Fruit fly (Drosophila melanogaster) whole organism, embryonic: ENCODE data around the gene Hacd1.

Source experiments
- Bgb ChIP-seq: fragments of 200-800 bp; sonication (Bioruptor generic); IDR thresholded peaks from 2 replicates; pipeline ENCODE4 v1.3.6; 2022; ENCODE audit warnings: missing biosample characterization, missing genetic modification characterization; ENCODE audit not compliant: partially characterized antibody
- CG10267 ChIP-seq: fragments of 200-800 bp; sonication (Bioruptor generic); optimal IDR thresholded peaks from 2 replicates; lab custom pipeline; 2018; ENCODE audit warnings: missing biosample characterization, mild to moderate bottlenecking, missing genetic modification characterization, moderate library complexity
- CG13287 ChIP-seq: fragments of 200-800 bp; sonication (Bioruptor generic); IDR thresholded peaks from 2 replicates; pipeline ENCODE4 v1.3.6; 2022; ENCODE audit warnings: missing biosample characterization, missing genetic modification characterization; ENCODE audit not compliant: partially characterized antibody
- CG13624 ChIP-seq: fragments of 200-800 bp; sonication (Bioruptor generic); optimal IDR thresholded peaks from 2 replicates; lab custom pipeline; 2016; ENCODE audit warnings: missing biosample characterization, missing genetic modification characterization
- CG14441 ChIP-seq: fragments of 200-800 bp; sonication (Bioruptor generic); IDR thresholded peaks from 2 replicates; pipeline ENCODE4 v1.3.6; 2022; ENCODE audit warnings: missing biosample characterization, missing genetic modification characterization
- CG14710 ChIP-seq: fragments of 200-800 bp; sonication (Bioruptor generic); optimal IDR thresholded peaks from 3 replicates; lab custom pipeline; 2019; ENCODE audit warnings: missing biosample characterization, mild to moderate bottlenecking, missing genetic modification characterization, moderate library complexity
- CG16863 ChIP-seq: fragments of 200-800 bp; sonication (Bioruptor generic); optimal IDR thresholded peaks from 3 replicates; lab custom pipeline; 2016; ENCODE audit warnings: missing biosample characterization, missing genetic modification characterization
- CG2116 ChIP-seq: fragments of 200-800 bp; sonication (Bioruptor generic); optimal IDR thresholded peaks from 3 replicates; lab custom pipeline; 2018; ENCODE audit warnings: missing biosample characterization, mild to moderate bottlenecking, missing genetic modification characterization
- CG3281 ChIP-seq: fragments of 200-800 bp; sonication (Bioruptor generic); optimal IDR thresholded peaks from 3 replicates; lab custom pipeline; 2017; ENCODE audit warnings: missing biosample characterization, mild to moderate bottlenecking, missing genetic modification characterization
- CG33557 ChIP-seq: fragments of 200-800 bp; sonication (Bioruptor generic); optimal IDR thresholded peaks from 2 replicates; lab custom pipeline; 2019; ENCODE audit warnings: missing biosample characterization, mild to moderate bottlenecking, missing genetic modification characterization, moderate library complexity
- CG34422 ChIP-seq: fragments of 200-800 bp; sonication (Bioruptor generic); IDR thresholded peaks from 3 replicates; pipeline ENCODE4 v1.3.6; 2022; ENCODE audit warnings: missing biosample characterization, missing genetic modification characterization
- CG6854 ChIP-seq: fragments of 200-800 bp; sonication (Bioruptor generic); optimal IDR thresholded peaks from 3 replicates; lab custom pipeline; 2017; ENCODE audit warnings: missing biosample characterization, mild to moderate bottlenecking, missing genetic modification characterization
- CG7372 ChIP-seq: fragments of 200-800 bp; sonication (Bioruptor generic); IDR thresholded peaks from 2 replicates; pipeline ENCODE4 v1.3.6; 2022; ENCODE audit warnings: missing biosample characterization, missing genetic modification characterization
- CG9797 ChIP-seq: fragments of 200-800 bp; sonication (Bioruptor generic); optimal IDR thresholded peaks from 3 replicates; lab custom pipeline; 2018; ENCODE audit warnings: missing biosample characterization, mild to moderate bottlenecking, missing genetic modification characterization
- Deaf1 ChIP-seq: fragments of 200-800 bp; optimal IDR thresholded peaks from 3 replicates; lab custom pipeline; 2019; ENCODE audit warnings: missing biosample characterization, mild to moderate bottlenecking, missing genetic modification characterization, moderate library complexity
- Dll ChIP-seq: fragments of 200-800 bp; sonication (Bioruptor generic); IDR thresholded peaks from 4 replicates; pipeline ENCODE4 v1.3.6; 2022; ENCODE audit warnings: missing biosample characterization, missing genetic modification characterization; ENCODE audit not compliant: partially characterized antibody
- Dp ChIP-seq: fragments of 200-800 bp; sonication (Bioruptor generic); optimal IDR thresholded peaks from 2 replicates; lab custom pipeline; 2018; ENCODE audit warnings: missing biosample characterization, mild to moderate bottlenecking, missing genetic modification characterization, moderate library complexity
- E2f1 ChIP-seq: fragments of 200-800 bp; sonication (Bioruptor generic); IDR thresholded peaks from 2 replicates; pipeline ENCODE4 v1.3.6; 2022; ENCODE audit warnings: missing biosample characterization, missing genetic modification characterization
- E2f2 ChIP-seq: fragments of 200-800 bp; sonication (Bioruptor generic); IDR thresholded peaks from 2 replicates; pipeline ENCODE4 v1.3.6; 2022; ENCODE audit warnings: missing biosample characterization, missing genetic modification characterization
- Eip74EF ChIP-seq, 2 experiments: fragments of 200-800 bp in 1 of 2; fragments of >200 bp in 1 of 2; sonication (Bioruptor generic) in 1 of 2; optimal IDR thresholded peaks; 2 replicates each; lab custom pipeline; 2017 to 2019; ENCODE audit warnings: missing biosample characterization in 2 of 2, missing genetic modification characterization in 2 of 2, mild to moderate bottlenecking in 1 of 2, moderate library complexity in 1 of 2
- MBD-R2 ChIP-seq: fragments of 200-800 bp; sonication (Bioruptor generic); IDR thresholded peaks from 2 replicates; pipeline ENCODE4 v1.3.6; 2022; ENCODE audit warnings: missing biosample characterization, missing genetic modification characterization
- MESR4 ChIP-seq: fragments of 200-800 bp; sonication (Bioruptor generic); optimal IDR thresholded peaks from 2 replicates; lab custom pipeline; 2018; ENCODE audit warnings: missing biosample characterization, mild to moderate bottlenecking, missing genetic modification characterization, moderate library complexity
- Med ChIP-seq: fragments of 200-800 bp; sonication (Bioruptor generic); peaks from one replicate; lab custom pipeline; 2016; ENCODE audit warnings: missing biosample characterization, missing genetic modification characterization, mild to moderate bottlenecking, inconsistent platforms, moderate library complexity
- Myb ChIP-seq: fragments of 200-800 bp; sonication (Bioruptor generic); optimal IDR thresholded peaks from 2 replicates; lab custom pipeline; 2016; ENCODE audit warnings: missing biosample characterization, missing genetic modification characterization
- Nf-YA ChIP-seq: fragments of 200-800 bp; sonication (Bioruptor generic); IDR thresholded peaks from 2 replicates; pipeline ENCODE4 v1.3.6; 2022; ENCODE audit warnings: missing biosample characterization, missing genetic modification characterization
- Sry-β ChIP-seq: fragments of 200-800 bp; sonication (Bioruptor generic); optimal IDR thresholded peaks from 2 replicates; lab custom pipeline; 2018; ENCODE audit warnings: missing biosample characterization, mild to moderate bottlenecking, missing genetic modification characterization, moderate library complexity
- YL-1 ChIP-seq: fragments of 200-800 bp; sonication (Bioruptor generic); optimal IDR thresholded peaks from 3 replicates; lab custom pipeline; 2017; ENCODE audit warnings: missing biosample characterization, mild to moderate bottlenecking, missing genetic modification characterization
- chm ChIP-seq: fragments of 200-800 bp; sonication (Bioruptor generic); IDR thresholded peaks from 2 replicates; pipeline ENCODE4 v1.3.6; 2022; ENCODE audit warnings: missing biosample characterization, missing genetic modification characterization
- crp ChIP-seq, 2 experiments: fragments of 200-800 bp; sonication (Bioruptor generic); optimal IDR thresholded peaks; 2 replicates in 1 of 2; 3 replicates in 1 of 2; lab custom pipeline; 2017; ENCODE audit warnings: missing biosample characterization in 2 of 2, missing genetic modification characterization in 2 of 2, mild to moderate bottlenecking in 1 of 2, moderate library complexity in 1 of 2
- exex ChIP-seq: fragments of 200-800 bp; sonication (Bioruptor generic); optimal IDR thresholded peaks from 4 replicates; lab custom pipeline; 2018; ENCODE audit warnings: missing biosample characterization, mild to moderate bottlenecking, missing genetic modification characterization, moderate library complexity
- gfzf ChIP-seq: fragments of 200-800 bp; sonication (Bioruptor generic); optimal IDR thresholded peaks from 2 replicates; lab custom pipeline; 2016; ENCODE audit warnings: missing biosample characterization, mild to moderate bottlenecking, missing genetic modification characterization, moderate library complexity
- grn ChIP-seq: fragments of 200-800 bp; sonication (Bioruptor generic); optimal IDR thresholded peaks from 3 replicates; lab custom pipeline; 2017; ENCODE audit warnings: missing biosample characterization, missing genetic modification characterization
- insv ChIP-seq, 2 experiments: fragments of 200-800 bp; sonication (Bioruptor generic); optimal IDR thresholded peaks; 3 replicates each; lab custom pipeline; 2016 to 2018; ENCODE audit warnings: missing biosample characterization in 2 of 2, missing genetic modification characterization in 2 of 2
- lilli ChIP-seq: fragments of 200-800 bp; sonication (Bioruptor generic); optimal IDR thresholded peaks from 3 replicates; lab custom pipeline; 2016; ENCODE audit warnings: missing biosample characterization, missing genetic modification characterization
- mirr ChIP-seq: fragments of 200-800 bp; sonication (Bioruptor generic); optimal IDR thresholded peaks from 3 replicates; lab custom pipeline; 2018; ENCODE audit warnings: missing biosample characterization, mild to moderate bottlenecking, missing genetic modification characterization
- nerfin-2 ChIP-seq: fragments of 200-800 bp; sonication (Bioruptor generic); IDR thresholded peaks from 2 replicates; pipeline ENCODE4 v1.3.6; 2022; ENCODE audit warnings: missing biosample characterization, missing genetic modification characterization; ENCODE audit not compliant: partially characterized antibody
- nom ChIP-seq: fragments of 200-800 bp; sonication (Bioruptor generic); optimal IDR thresholded peaks from 2 replicates; lab custom pipeline; 2017; ENCODE audit warnings: missing biosample characterization, missing genetic modification characterization, mild to moderate bottlenecking, moderate library complexity, missing genetic modification reagents
- pan ChIP-seq, 4 experiments: fragments of >200 bp in 3 of 4; fragments of 200-800 bp in 1 of 4; sonication (Bioruptor generic) in 1 of 4; optimal IDR thresholded peaks in 3 of 4; IDR thresholded peaks in 1 of 4; 2 replicates each; pipeline versions ENCODE4 v1.3.6 to Lab custom; 2017 to 2022; ENCODE audit warnings: missing biosample characterization in 2 of 4, missing genetic modification characterization in 2 of 4, mixed read lengths in 1 of 4
- pita ChIP-seq: fragments of 200-800 bp; sonication (Bioruptor generic); optimal IDR thresholded peaks from 2 replicates; lab custom pipeline; 2017; ENCODE audit warnings: missing biosample characterization, mild to moderate bottlenecking, missing genetic modification characterization
- pzg ChIP-seq: fragments of 200-800 bp; sonication (Bioruptor generic); optimal IDR thresholded peaks from 3 replicates; lab custom pipeline; 2018; ENCODE audit warnings: missing biosample characterization, mild to moderate bottlenecking, missing genetic modification characterization, moderate library complexity
- sd ChIP-seq: fragments of 200-800 bp; sonication (Bioruptor generic); optimal IDR thresholded peaks from 3 replicates; lab custom pipeline; 2018; ENCODE audit warnings: missing biosample characterization, mild to moderate bottlenecking, missing genetic modification characterization, moderate library complexity
- ssp ChIP-seq: fragments of 200-800 bp; sonication (Bioruptor generic); IDR thresholded peaks from 2 replicates; pipeline ENCODE4 v1.3.6; 2022; ENCODE audit warnings: missing biosample characterization, missing genetic modification characterization
- stwl ChIP-seq: fragments of 200-800 bp; sonication (Bioruptor generic); optimal IDR thresholded peaks from 3 replicates; lab custom pipeline; 2018; ENCODE audit warnings: missing biosample characterization, mild to moderate bottlenecking, missing genetic modification characterization, moderate library complexity
- sug ChIP-seq: fragments of 200-800 bp; optimal IDR thresholded peaks from 2 replicates; lab custom pipeline; 2019; ENCODE audit warnings: missing biosample characterization, mild to moderate bottlenecking, missing genetic modification characterization, moderate library complexity
- tna ChIP-seq: fragments of 200-800 bp; sonication (Bioruptor generic); IDR thresholded peaks from 2 replicates; pipeline ENCODE4 v1.3.6; 2022; ENCODE audit warnings: missing biosample characterization, missing genetic modification characterization; ENCODE audit not compliant: partially characterized antibody
- vnd ChIP-seq: fragments of 200-800 bp; sonication (Bioruptor generic); IDR thresholded peaks from 3 replicates; pipeline ENCODE4 v1.3.6; 2022; ENCODE audit warnings: missing biosample characterization, missing genetic modification characterization; ENCODE audit not compliant: partially characterized antibody
- wor ChIP-seq: fragments of 200-800 bp; sonication (Bioruptor generic); IDR thresholded peaks from 2 replicates; pipeline ENCODE4 v1.3.6; 2022; ENCODE audit warnings: missing biosample characterization, missing genetic modification characterization
- zen ChIP-seq: fragments of 200-800 bp; sonication (Bioruptor generic); optimal IDR thresholded peaks from 3 replicates; lab custom pipeline; 2018; ENCODE audit warnings: missing biosample characterization, mild to moderate bottlenecking, missing genetic modification characterization, moderate library complexity

Hacd1 gene

DNA sequence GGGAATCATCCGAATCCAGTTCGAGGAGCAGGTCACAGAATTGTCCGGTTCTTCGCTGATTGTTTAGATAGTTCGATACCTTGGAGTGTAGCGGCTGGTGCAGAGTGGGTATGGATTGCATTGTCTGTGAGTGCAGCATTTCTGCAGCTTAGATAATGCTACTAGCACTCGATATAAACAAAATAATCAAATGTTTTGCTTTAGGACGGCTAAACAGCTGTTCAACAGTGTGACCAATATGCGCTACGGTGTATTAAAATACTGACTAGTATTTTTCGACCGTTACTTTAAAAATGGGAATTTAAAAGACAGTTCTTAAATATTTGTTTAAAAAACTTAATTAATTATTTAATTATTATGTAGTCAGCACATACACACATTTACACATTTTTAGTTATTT, 46.7 kb upstream of the Hacd1 start, which contains the start of gene Plzf:
Gene Plzf, minus strand, starts transcription at position 196 of the 400 bp plus-strand sequence.
- TF ChIP-seq CG33557 (GFP tag; lab: Kevin White, UChicago) = no peak
- no peak for TF ChIP-seq insv (GFP tag; optimal IDR thresholded peaks at IDR 0.05; lab: Kevin White, UChicago)
- TF ChIP-seq lilli (GFP tag; lab: Kevin White, UChicago) = no peak
- no peak for TF ChIP-seq CG7372 (GFP tag; lab: Robert Waterston, UW)
- TF ChIP-seq Myb (GFP tag; lab: Kevin White, UChicago) = peak; percentile 85
- peak; percentile 35 for TF ChIP-seq Dp (GFP tag; lab: Kevin White, UChicago)
- peak; percentile 1 for TF ChIP-seq CG2116
- TF ChIP-seq pzg = peak; percentile 43
- TF ChIP-seq stwl (tag; lab: Kevin White, UChicago) = peak; percentile 35
- TF ChIP-seq CG14710 = peak; percentile 36
- TF ChIP-seq Bgb = 0 out of 2 replicates have a peak, but pooled peaks have one; percentile 15
- peak; percentile 66 for TF ChIP-seq CG9797 (GFP tag; lab: Kevin White, UChicago)
- TF ChIP-seq Nf-YA (GFP tag; lab: Robert Waterston, UW) = no peak
- TF ChIP-seq nerfin-2 = no peak
- no peak for TF ChIP-seq pita (GFP tag; lab: Kevin White, UChicago)
- peak; percentile 22 for TF ChIP-seq MESR4 (GFP tag; lab: Kevin White, UChicago)
- TF ChIP-seq YL-1 (GFP tag; lab: Kevin White, UChicago) = peak; percentile 14
- peak; percentile 47 for TF ChIP-seq CG13287 (GFP tag; lab: Robert Waterston, UW)
- TF ChIP-seq Eip74EF (GFP tag; optimal IDR thresholded peaks at IDR 0.05; lab: Kevin White, UChicago) = no peak
- no peak for TF ChIP-seq vnd (GFP tag; lab: Robert Waterston, UW)
- peak; percentile 57 for TF ChIP-seq gfzf
- TF ChIP-seq CG10267 (tag; lab: Kevin White, UChicago) = peak; percentile 18
- peak; percentile 59 to 91 for TF ChIP-seq crp (GFP tag; optimal IDR thresholded peaks at IDR 0.05; lab: Kevin White, UChicago)
- no peak for TF ChIP-seq pan (optimal IDR thresholded peaks at IDR 0.05; lab: Kevin White, UChicago)
- TF ChIP-seq pan (GFP tag; optimal IDR thresholded peaks at IDR 0.05 in 1 of 2, IDR thresholded peaks at IDR 0.05 in 1 of 2) = no peak
- peak; percentile 19; the same call in 1 of the 2 replicates for TF ChIP-seq E2f2 (GFP tag; lab: Robert Waterston, UW)
- no peak for TF ChIP-seq CG3281 (GFP tag; lab: Kevin White, UChicago)
- TF ChIP-seq nom (GFP tag; lab: Kevin White, UChicago) = no peak
- peak; percentile 19; the same call in 1 of the 4 replicates for TF ChIP-seq Dll (GFP tag; lab: Robert Waterston, UW)
- peak; percentile 66; the same call in 1 of the 2 replicates for TF ChIP-seq MBD-R2 (GFP tag; lab: Robert Waterston, UW)

- TF ChIP-seq ssp (GFP tag; lab: Robert Waterston, UW) = no peak
- TF ChIP-seq CG14441 (GFP tag; lab: Robert Waterston, UW) = peak; percentile 34; the same call in 1 of the 2 replicates
- no peak for TF ChIP-seq chm
- no peak for TF ChIP-seq Med (GFP tag; lab: Kevin White, UChicago)
- TF ChIP-seq grn (GFP tag; lab: Kevin White, UChicago) = peak; percentile 98
- TF ChIP-seq exex (tag; lab: Kevin White, UChicago) = peak; percentile 80
- peak; percentile 42 for TF ChIP-seq mirr (GFP tag; lab: Kevin White, UChicago)
- no peak for TF ChIP-seq CG34422 (GFP tag; lab: Robert Waterston, UW)
- no peak for TF ChIP-seq CG16863
- no peak; the same call in 1 of the 2 replicates for TF ChIP-seq tna (GFP tag; lab: Robert Waterston, UW)
- TF ChIP-seq Sry-β = no peak
- TF ChIP-seq sug (tag; lab: Kevin White, UChicago) = peak; percentile 21
- TF ChIP-seq E2f1 (GFP tag; lab: Robert Waterston, UW) = no peak
- TF ChIP-seq wor = no peak
- peak; percentile 29 for TF ChIP-seq CG6854 (GFP tag; lab: Kevin White, UChicago)
- peak; percentile 75 for TF ChIP-seq CG13624
- no peak for TF ChIP-seq zen (tag; lab: Kevin White, UChicago)
- peak; percentile 98 for TF ChIP-seq sd (tag; lab: Kevin White, UChicago)
- TF ChIP-seq Deaf1 (tag; lab: Kevin White, UChicago) = peak; percentile 8
These were observed 44.8 kb upstream of the Hacd1 start for dm6 chr2L:12046856-12047230.
